In genomic region chrII:8106921-8107695, ce11 we compare ENCODE assay signal across 4 worm cellular contexts.
A peak's percentile ranks its signal among the peaks of the same experiment; 100 is the strongest.
TF ChIP-seq lines count a peak whose summit lies in the region.

TSS of gene chst-1 (minus strand) at chrII:8106971.
TSS of gene C41C4.9 (plus strand) at chrII:8107645.

TF ChIP-seq in whole organism, L2 larva, 48 proteins besides CTCF, POLR2A, EP300 and RAD21 (continued from another document):
- peak; percentile 29 for TF ChIP-seq lin-11 (tag; optimal IDR thresholded peaks at IDR 0.05; lab: Kevin White, UChicago)
- peak; percentile 74 for TF ChIP-seq sma-3 (GFP tag; optimal IDR thresholded peaks at IDR 0.05; lab: Kevin White, UChicago)
- no peak for TF ChIP-seq lin-39 (tag; optimal IDR thresholded peaks at IDR 0.05; lab: Kevin White, UChicago)
- TF ChIP-seq skn-1 (tag; optimal IDR thresholded peaks at IDR 0.05; lab: Kevin White, UChicago), result no peak
- peak; percentile 14 for TF ChIP-seq ceh-16 (tag; optimal IDR thresholded peaks at IDR 0.05; lab: Kevin White, UChicago)
- TF ChIP-seq sma-9 (GFP tag; optimal IDR thresholded peaks at IDR 0.05; lab: Kevin White, UChicago), result peak; percentile 82
- TF ChIP-seq sma-9 (tag; optimal IDR thresholded peaks at IDR 0.05; lab: Kevin White, UChicago), result no peak
- TF ChIP-seq Y55F3AM.14 (GFP tag; optimal IDR thresholded peaks at IDR 0.05; lab: Kevin White, UChicago), result peak; percentile 72
- TF ChIP-seq nhr-129 (tag; optimal IDR thresholded peaks at IDR 0.05; lab: Kevin White, UChicago), result peak; percentile 89

TF ChIP-seq in whole organism, L4 larva, 104 proteins besides CTCF, POLR2A, EP300 and RAD21 (continued from another document and continues in another):
- TF ChIP-seq ceh-62 (tag; optimal IDR thresholded peaks at IDR 0.05; lab: Kevin White, UChicago) (no peak), mxl-2 (GFP tag; conservative IDR thresholded peaks at IDR 0.05; lab: Robert Waterston, UW) (peak; percentile 71; the same call in 1 of the 2 replicates), egl-27 (tag; optimal IDR thresholded peaks at IDR 0.05; lab: Kevin White, UChicago) (no peak), spr-1 (tag; optimal IDR thresholded peaks at IDR 0.05; lab: Kevin White, UChicago) (peak; percentile 82), vab-7 (GFP tag; IDR thresholded peaks at IDR 0.05; lab: Robert Waterston, UW) (peak; percentile 94), F10B5.3 (tag; optimal IDR thresholded peaks at IDR 0.05; lab: Kevin White, UChicago) (peak; percentile 48), zfp-2 (tag; optimal IDR thresholded peaks at IDR 0.05; lab: Kevin White, UChicago) (peak; percentile 49), attf-4 (tag; optimal IDR thresholded peaks at IDR 0.05; lab: Kevin White, UChicago) (no peak), gei-8 (GFP tag; optimal IDR thresholded peaks at IDR 0.05; lab: Kevin White, UChicago) (peak; percentile 90), cey-2 (tag; optimal IDR thresholded peaks at IDR 0.05; lab: Kevin White, UChicago; ENCODE audit: borderline replicate concordance, insufficient read depth) (no peak), nhr-77 (tag; optimal IDR thresholded peaks at IDR 0.05; lab: Kevin White, UChicago) (peak; percentile 13), nhr-42 (GFP tag; IDR thresholded peaks at IDR 0.05; lab: Robert Waterston, UW) (no peak; the same call in none of the 2 replicates), spr-3 (GFP tag; optimal IDR thresholded peaks at IDR 0.05; lab: Kevin White, UChicago) (peak; percentile 86), ztf-7 (tag; optimal IDR thresholded peaks at IDR 0.05; lab: Kevin White, UChicago) (peak; percentile 60), mep-1 (tag; optimal IDR thresholded peaks at IDR 0.05; lab: Kevin White, UChicago) (peak; percentile 78), lin-1 (GFP tag; IDR thresholded peaks at IDR 0.05; lab: Robert Waterston, UW) (peak; percentile 96), ces-1 (GFP tag; optimal IDR thresholded peaks at IDR 0.05; lab: Kevin White, UChicago) (no peak), pha-4 (GFP tag; IDR thresholded peaks at IDR 0.05; lab: Robert Waterston, UW) (peak; percentile 87), pha-4 (tag; optimal IDR thresholded peaks at IDR 0.05; lab: Kevin White, UChicago) (no peak), mdt-29 (GFP tag; IDR thresholded peaks at IDR 0.05; lab: Robert Waterston, UW) (peak; percentile 76; the same call in 1 of the 2 replicates), lin-38 (GFP tag; IDR thresholded peaks at IDR 0.05; lab: Robert Waterston, UW) (no peak; the same call in 1 of the 2 replicates), F37D6.2 (tag; optimal IDR thresholded peaks at IDR 0.05; lab: Kevin White, UChicago) (peak; percentile 33), saeg-2 (GFP tag; IDR thresholded peaks at IDR 0.05; lab: Robert Waterston, UW) (no peak; the same call in 1 of the 2 replicates), madf-9 (GFP tag; conservative IDR thresholded peaks at IDR 0.05; lab: Robert Waterston, UW) (peak; percentile 90), unc-39 (tag; optimal IDR thresholded peaks at IDR 0.05; lab: Kevin White, UChicago) (no peak), jun-1 (tag; optimal IDR thresholded peaks at IDR 0.05; lab: Kevin White, UChicago) (no peak), ceh-32 (tag; optimal IDR thresholded peaks at IDR 0.05; lab: Kevin White, UChicago; ENCODE audit: poor library complexity) (no peak), egl-43 (GFP tag; IDR thresholded peaks at IDR 0.05; lab: Robert Waterston, UW) (no peak; the same call in 1 of the 2 replicates), zfp-3 (GFP tag; conservative IDR thresholded peaks at IDR 0.05; lab: Robert Waterston, UW) (peak; percentile 83), tag-97 (GFP tag; IDR thresholded peaks at IDR 0.05; lab: Robert Waterston, UW) (no peak), unc-62 (GFP tag; optimal IDR thresholded peaks at IDR 0.05 in 1 of 2; lab: Kevin White, UChicago) (peak in 1 of 2 experiments; percentile 89), unc-62 (tag; optimal IDR thresholded peaks at IDR 0.05; lab: Kevin White, UChicago) (no peak), nhr-102 (tag; optimal IDR thresholded peaks at IDR 0.05; lab: Kevin White, UChicago) (peak; percentile 84), T20F7.1 (GFP tag; optimal IDR thresholded peaks at IDR 0.05; lab: Kevin White, UChicago) (peak; percentile 55), D1046.2 (GFP tag; IDR thresholded peaks at IDR 0.05; lab: Robert Waterston, UW) (peak; percentile 81; the same call in 1 of the 2 replicates), lin-15B (tag; optimal IDR thresholded peaks at IDR 0.05; lab: Kevin White, UChicago) (no peak), ceh-20 (GFP tag; IDR thresholded peaks at IDR 0.05; lab: Robert Waterston, UW) (peak; percentile 80), fos-1 (tag; optimal IDR thresholded peaks at IDR 0.05; lab: Kevin White, UChicago) (no peak), nhr-111 (GFP tag; optimal IDR thresholded peaks at IDR 0.05; lab: Kevin White, UChicago) (peak; percentile 88), R02D3.7 (tag; optimal IDR thresholded peaks at IDR 0.05; lab: Kevin White, UChicago) (no peak)

TF ChIP-seq in whole organism, late embryonic, 69 proteins besides CTCF, POLR2A, EP300 and RAD21 (continued from another document and continues in another):
- TF ChIP-seq K02D7.2 (tag; optimal IDR thresholded peaks at IDR 0.05; lab: Kevin White, UChicago) (peak; percentile 89), pros-1 (tag; optimal IDR thresholded peaks at IDR 0.05; lab: Kevin White, UChicago) (no peak), ets-4 (tag; optimal IDR thresholded peaks at IDR 0.05; lab: Kevin White, UChicago) (peak; percentile 77), sdc-2 (tag; optimal IDR thresholded peaks at IDR 0.05; lab: Kevin White, UChicago) (peak; percentile 86), ceh-14 (tag; optimal IDR thresholded peaks at IDR 0.05; lab: Kevin White, UChicago) (peak; percentile 88), fkh-6 (tag; optimal IDR thresholded peaks at IDR 0.05; lab: Kevin White, UChicago) (peak; percentile 94), C38D4.7 (GFP tag; optimal IDR thresholded peaks at IDR 0.05; lab: Kevin White, UChicago) (peak; percentile 88), ceh-48 (tag; optimal IDR thresholded peaks at IDR 0.05; lab: Kevin White, UChicago) (peak; percentile 82), pqm-1 (tag; optimal IDR thresholded peaks at IDR 0.05; lab: Kevin White, UChicago) (peak; percentile 84), dmd-4 (tag; optimal IDR thresholded peaks at IDR 0.05; lab: Kevin White, UChicago; ENCODE audit: borderline replicate concordance) (peak; percentile 86), ceh-30 (tag; optimal IDR thresholded peaks at IDR 0.05; lab: Kevin White, UChicago) (peak; percentile 73), fkh-10 (GFP tag; optimal IDR thresholded peaks at IDR 0.05; lab: Kevin White, UChicago) (peak; percentile 74), T23F11.4 (GFP tag; optimal IDR thresholded peaks at IDR 0.05; lab: Kevin White, UChicago) (peak; percentile 88), unc-42 (tag; optimal IDR thresholded peaks at IDR 0.05; lab: Kevin White, UChicago) (peak; percentile 26), lin-11 (tag; optimal IDR thresholded peaks at IDR 0.05; lab: Kevin White, UChicago) (peak; percentile 88), hlh-6 (tag; optimal IDR thresholded peaks at IDR 0.05; lab: Kevin White, UChicago) (peak; percentile 97), ceh-34 (tag; optimal IDR thresholded peaks at IDR 0.05; lab: Kevin White, UChicago) (peak; percentile 92), fax-1 (tag; optimal IDR thresholded peaks at IDR 0.05; lab: Kevin White, UChicago) (peak; percentile 87), hlh-13 (GFP tag; optimal IDR thresholded peaks at IDR 0.05; lab: Kevin White, UChicago) (peak; percentile 91), pha-2 (tag; optimal IDR thresholded peaks at IDR 0.05; lab: Kevin White, UChicago) (peak; percentile 92), tbx-2 (tag; optimal IDR thresholded peaks at IDR 0.05; lab: Kevin White, UChicago) (peak; percentile 90), odd-2 (tag; optimal IDR thresholded peaks at IDR 0.05; lab: Kevin White, UChicago) (no peak), nhr-232 (tag; optimal IDR thresholded peaks at IDR 0.05; lab: Kevin White, UChicago) (peak; percentile 89), pha-4 (tag; optimal IDR thresholded peaks at IDR 0.05; lab: Kevin White, UChicago) (no peak), zip-5 (tag; optimal IDR thresholded peaks at IDR 0.05; lab: Kevin White, UChicago) (peak; percentile 67), ztf-16 (tag; optimal IDR thresholded peaks at IDR 0.05; lab: Kevin White, UChicago) (peak; percentile 96), eyg-1 (tag; optimal IDR thresholded peaks at IDR 0.05; lab: Kevin White, UChicago) (peak; percentile 93), syd-9 (tag; optimal IDR thresholded peaks at IDR 0.05; lab: Kevin White, UChicago) (peak; percentile 90), hlh-30 (tag; optimal IDR thresholded peaks at IDR 0.05; lab: Kevin White, UChicago; ENCODE audit: insufficient read depth) (peak; percentile 69), pax-1 (tag; optimal IDR thresholded peaks at IDR 0.05; lab: Kevin White, UChicago) (no peak), ceh-24 (tag; optimal IDR thresholded peaks at IDR 0.05; lab: Kevin White, UChicago) (peak; percentile 69), F13H6.1 (tag; optimal IDR thresholded peaks at IDR 0.05; lab: Kevin White, UChicago) (peak; percentile 86), lim-6 (tag; optimal IDR thresholded peaks at IDR 0.05; lab: Kevin White, UChicago) (peak; percentile 76), elt-2 (tag; optimal IDR thresholded peaks at IDR 0.05; lab: Kevin White, UChicago) (peak; percentile 97), nhr-11 (tag; optimal IDR thresholded peaks at IDR 0.05; lab: Kevin White, UChicago) (no peak), rnt-1 (tag; optimal IDR thresholded peaks at IDR 0.05; lab: Kevin White, UChicago) (peak; percentile 91), madf-2 (tag; optimal IDR thresholded peaks at IDR 0.05; lab: Kevin White, UChicago) (peak; percentile 92), mec-3 (tag; optimal IDR thresholded peaks at IDR 0.05; lab: Kevin White, UChicago; ENCODE audit: borderline replicate concordance) (no peak), elt-4 (tag; optimal IDR thresholded peaks at IDR 0.05; lab: Kevin White, UChicago) (peak; percentile 73), pat-9 (tag; optimal IDR thresholded peaks at IDR 0.05; lab: Kevin White, UChicago) (peak; percentile 94), ceh-18 (tag; optimal IDR thresholded peaks at IDR 0.05; lab: Kevin White, UChicago) (peak; percentile 88), nfya-1 (tag; optimal IDR thresholded peaks at IDR 0.05; lab: Kevin White, UChicago) (peak; percentile 69), ceh-31 (tag; optimal IDR thresholded peaks at IDR 0.05; lab: Kevin White, UChicago) (peak; percentile 84), C08G9.2 (tag; optimal IDR thresholded peaks at IDR 0.05; lab: Kevin White, UChicago) (peak; percentile 80)

TF ChIP-seq in whole organism, mixed stage, embryonic, 35 proteins besides CTCF, POLR2A, EP300 and RAD21 (continued from another document):
- peak; percentile 87 for TF ChIP-seq flh-1 (GFP tag; optimal IDR thresholded peaks at IDR 0.05; lab: Kevin White, UChicago)
- peak; percentile 31 for TF ChIP-seq ztf-11 (tag; optimal IDR thresholded peaks at IDR 0.05; lab: Kevin White, UChicago)
- no peak for TF ChIP-seq zip-8 (tag; optimal IDR thresholded peaks at IDR 0.05; lab: Kevin White, UChicago)
- peak; percentile 16 for TF ChIP-seq lsy-2 (tag; optimal IDR thresholded peaks at IDR 0.05; lab: Kevin White, UChicago)
- TF ChIP-seq ceh-83 (GFP tag; optimal IDR thresholded peaks at IDR 0.05; lab: Kevin White, UChicago), result peak; percentile 96
- peak; percentile 97 for TF ChIP-seq cnd-1 (tag; optimal IDR thresholded peaks at IDR 0.05; lab: Kevin White, UChicago)
